Worm (Caenorhabditis elegans): ENCODE data around the gene nspg-13.
A peak's percentile ranks its signal among the peaks of the same experiment; 100 is the strongest.

The nspg-13 gene

ce11 chrX:5255320-5255719, 326 bp downstream of the nspg-13 start:
- TF ChIP-seq T22C8.4 (GFP tag; IDR thresholded peaks at IDR 0.05) (no peak), flt-1 (GFP tag; IDR thresholded peaks at IDR 0.05) (no peak), klf-2 (GFP tag; conservative IDR thresholded peaks at IDR 0.05) (no peak), cog-1 (tag; optimal IDR thresholded peaks at IDR 0.05) (no peak), tab-1 (GFP tag; IDR thresholded peaks at IDR 0.05) (no peak), ztf-29 (GFP tag; IDR thresholded peaks at IDR 0.05) (no peak), med-1 (GFP tag; optimal IDR thresholded peaks at IDR 0.05; ENCODE audit: insufficient read depth) (no peak), ztf-23 (GFP tag; IDR thresholded peaks at IDR 0.05) (no peak), ref-1 (GFP tag; conservative IDR thresholded peaks at IDR 0.05) (no peak)

DNA sequence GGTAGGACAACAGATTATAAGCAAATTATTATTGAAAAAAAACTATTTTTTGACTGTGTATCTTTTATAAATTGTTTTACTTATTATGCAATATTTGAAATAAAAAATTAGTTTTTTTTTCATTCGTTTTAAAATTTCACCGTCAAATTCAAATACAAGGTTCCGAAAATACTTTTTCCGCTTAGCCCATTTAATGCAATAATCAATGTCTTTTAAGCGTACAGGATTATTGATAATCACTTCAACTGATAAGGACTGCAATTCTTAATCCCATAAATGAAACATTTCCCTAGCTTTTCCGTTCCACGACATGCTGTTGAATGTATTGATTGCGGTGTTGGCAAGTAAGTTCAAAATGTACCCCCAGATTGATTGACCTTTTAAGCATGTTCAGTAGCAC, 2.0 kb downstream of the nspg-13 start, which contains the start of gene nspg-12:
TSS of gene nspg-12 (plus strand) at position 301 of the 400 bp plus-strand sequence.
- no peak for TF ChIP-seq klf-2 (GFP tag; conservative IDR thresholded peaks at IDR 0.05)
- TF ChIP-seq T22C8.4 (GFP tag; IDR thresholded peaks at IDR 0.05) = no peak
- no peak for TF ChIP-seq ref-1 (GFP tag; conservative IDR thresholded peaks at IDR 0.05)
- no peak for TF ChIP-seq med-1 (GFP tag; optimal IDR thresholded peaks at IDR 0.05; ENCODE audit: insufficient read depth)
- TF ChIP-seq cog-1 (tag; optimal IDR thresholded peaks at IDR 0.05) = no peak
- no peak for TF ChIP-seq tab-1 (GFP tag; IDR thresholded peaks at IDR 0.05)
- no peak for TF ChIP-seq ztf-29 (GFP tag; IDR thresholded peaks at IDR 0.05)
- TF ChIP-seq flt-1 (GFP tag; IDR thresholded peaks at IDR 0.05) = no peak
- no peak for TF ChIP-seq ztf-23 (GFP tag; IDR thresholded peaks at IDR 0.05)

DNA sequence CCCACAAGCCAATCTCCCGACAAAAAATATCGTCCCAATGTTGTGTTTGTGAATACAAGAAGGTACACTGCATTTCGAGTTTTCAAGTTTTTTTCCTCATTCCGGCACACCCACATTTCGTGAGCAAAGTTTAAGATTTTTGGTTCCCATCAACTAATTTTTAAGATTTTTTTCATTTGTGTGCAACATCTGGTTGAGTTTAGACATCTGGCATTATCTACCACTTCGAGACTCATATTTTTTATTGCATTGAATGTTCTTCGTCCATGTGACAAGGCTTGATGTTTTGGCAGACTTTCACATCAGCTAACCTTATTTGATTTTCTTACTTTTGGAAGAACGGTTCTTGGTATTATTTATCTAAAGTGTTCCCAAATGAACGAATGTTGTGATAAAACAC, 5.4 kb downstream of the nspg-13 start:
- TF ChIP-seq cog-1 (tag; optimal IDR thresholded peaks at IDR 0.05) (no peak), med-1 (GFP tag; optimal IDR thresholded peaks at IDR 0.05; ENCODE audit: insufficient read depth) (no peak), ztf-23 (GFP tag; IDR thresholded peaks at IDR 0.05) (no peak), ref-1 (GFP tag; conservative IDR thresholded peaks at IDR 0.05) (no peak)

DNA sequence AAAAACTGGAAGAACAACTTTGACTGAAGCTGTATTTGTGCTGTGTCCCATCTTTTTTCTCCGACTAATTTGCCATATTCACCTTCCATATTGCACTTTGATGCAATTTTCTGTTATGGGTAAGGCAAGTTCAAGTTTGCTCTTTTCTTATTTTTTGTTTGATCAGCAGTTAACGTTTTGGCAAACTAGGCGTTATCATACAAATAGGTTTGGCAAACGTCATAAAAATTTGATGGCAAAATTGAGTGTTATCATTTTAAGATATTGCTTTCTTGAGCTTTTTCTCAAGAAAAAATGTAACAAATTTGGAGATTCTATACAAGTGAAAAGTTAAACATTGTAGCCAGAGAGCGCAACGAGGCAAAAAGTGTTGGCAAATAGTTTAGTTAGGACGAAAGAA, 7.0 kb downstream of the nspg-13 start:
- TF ChIP-seq T22C8.4 (GFP tag; IDR thresholded peaks at IDR 0.05) = no peak

DNA sequence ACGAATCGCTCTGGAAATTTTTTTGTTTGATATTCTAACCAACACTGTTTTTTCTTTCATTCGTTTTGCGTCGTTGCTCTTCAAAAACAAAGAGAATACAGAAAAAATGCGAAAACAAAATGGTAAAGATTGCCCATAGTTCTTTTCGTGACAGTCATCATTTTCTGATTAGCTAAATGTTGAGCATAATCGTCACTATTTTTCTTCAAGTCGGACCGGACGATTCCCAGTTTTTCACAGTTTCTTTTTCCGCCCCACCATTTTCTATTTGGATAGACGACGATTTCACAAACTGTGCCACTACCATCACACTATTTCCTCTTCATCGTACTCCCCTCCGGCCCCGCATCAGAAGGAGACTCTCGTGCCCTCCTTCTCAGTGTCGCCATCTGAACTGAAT, 8.6 kb downstream of the nspg-13 start:
- no peak for TF ChIP-seq cog-1 (tag; optimal IDR thresholded peaks at IDR 0.05)
- no peak for TF ChIP-seq med-1 (GFP tag; optimal IDR thresholded peaks at IDR 0.05; ENCODE audit: insufficient read depth)
- no peak for TF ChIP-seq tab-1 (GFP tag; IDR thresholded peaks at IDR 0.05)
- TF ChIP-seq ztf-23 (GFP tag; IDR thresholded peaks at IDR 0.05) = no peak
- no peak for TF ChIP-seq ztf-29 (GFP tag; IDR thresholded peaks at IDR 0.05)
- no peak for TF ChIP-seq flt-1 (GFP tag; IDR thresholded peaks at IDR 0.05)
- no peak for TF ChIP-seq ref-1 (GFP tag; conservative IDR thresholded peaks at IDR 0.05)
- no peak for TF ChIP-seq klf-2 (GFP tag; conservative IDR thresholded peaks at IDR 0.05)
- TF ChIP-seq T22C8.4 (GFP tag; IDR thresholded peaks at IDR 0.05) = no peak

- no peak for TF ChIP-seq flt-1 (GFP tag; IDR thresholded peaks at IDR 0.05)
- no peak for TF ChIP-seq med-1 (GFP tag; optimal IDR thresholded peaks at IDR 0.05; ENCODE audit: insufficient read depth)
- no peak for TF ChIP-seq ztf-29 (GFP tag; IDR thresholded peaks at IDR 0.05)
- TF ChIP-seq klf-2 (GFP tag; conservative IDR thresholded peaks at IDR 0.05) = no peak
- TF ChIP-seq T22C8.4 (GFP tag; IDR thresholded peaks at IDR 0.05) = no peak
- TF ChIP-seq tab-1 (GFP tag; IDR thresholded peaks at IDR 0.05) = no peak
- no peak for TF ChIP-seq cog-1 (tag; optimal IDR thresholded peaks at IDR 0.05)
- no peak for TF ChIP-seq ref-1 (GFP tag; conservative IDR thresholded peaks at IDR 0.05)
- no peak for TF ChIP-seq ztf-23 (GFP tag; IDR thresholded peaks at IDR 0.05)
Observed at ce11 chrX:5264026-5264425, 9.0 kb downstream of the nspg-13 start, which contains the start of gene Y34B4A.4. Gene Y34B4A.4, plus strand, starts transcription at chrX:5264326.

- TF ChIP-seq ref-1 (GFP tag; conservative IDR thresholded peaks at IDR 0.05) = no peak
- TF ChIP-seq cog-1 (tag; optimal IDR thresholded peaks at IDR 0.05) = no peak
- no peak for TF ChIP-seq ztf-29 (GFP tag; IDR thresholded peaks at IDR 0.05)
- no peak for TF ChIP-seq flt-1 (GFP tag; IDR thresholded peaks at IDR 0.05)
- TF ChIP-seq med-1 (GFP tag; optimal IDR thresholded peaks at IDR 0.05; ENCODE audit: insufficient read depth) = no peak
- no peak for TF ChIP-seq ztf-23 (GFP tag; IDR thresholded peaks at IDR 0.05)
- no peak for TF ChIP-seq tab-1 (GFP tag; IDR thresholded peaks at IDR 0.05)
- TF ChIP-seq T22C8.4 (GFP tag; IDR thresholded peaks at IDR 0.05) = no peak
- TF ChIP-seq klf-2 (GFP tag; conservative IDR thresholded peaks at IDR 0.05) = no peak
Observed at ce11 chrX:5265356-5265755, 10.4 kb downstream of the nspg-13 start.

DNA sequence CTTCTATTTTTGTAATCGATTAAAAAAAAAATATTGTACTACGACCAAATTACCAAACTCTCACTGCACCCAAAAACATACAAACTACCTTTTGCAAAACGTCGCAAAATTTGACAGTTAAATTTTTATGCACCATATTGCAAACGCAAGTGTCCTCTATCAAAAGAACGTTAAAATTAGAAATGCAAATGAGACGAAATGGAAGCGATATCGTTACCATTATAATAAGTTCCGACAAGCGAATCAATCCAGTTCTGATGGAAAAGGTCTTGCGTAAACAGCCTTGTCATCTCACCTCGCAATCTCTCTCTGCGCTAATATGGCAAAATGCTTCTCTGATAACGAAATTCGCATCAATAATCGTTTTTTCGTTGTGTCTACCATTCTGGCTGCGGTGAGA, 13.1 kb downstream of the nspg-13 start:
- no peak for TF ChIP-seq cog-1 (tag; optimal IDR thresholded peaks at IDR 0.05)
- TF ChIP-seq flt-1 (GFP tag; IDR thresholded peaks at IDR 0.05) = no peak
- no peak for TF ChIP-seq ref-1 (GFP tag; conservative IDR thresholded peaks at IDR 0.05)
- TF ChIP-seq ztf-23 (GFP tag; IDR thresholded peaks at IDR 0.05) = no peak
- no peak for TF ChIP-seq med-1 (GFP tag; optimal IDR thresholded peaks at IDR 0.05; ENCODE audit: insufficient read depth)
- TF ChIP-seq klf-2 (GFP tag; conservative IDR thresholded peaks at IDR 0.05) = no peak
- TF ChIP-seq tab-1 (GFP tag; IDR thresholded peaks at IDR 0.05) = no peak
- no peak for TF ChIP-seq T22C8.4 (GFP tag; IDR thresholded peaks at IDR 0.05)
- TF ChIP-seq ztf-29 (GFP tag; IDR thresholded peaks at IDR 0.05) = no peak

ce11 chrX:5269359-5269758, 14.4 kb downstream of the nspg-13 start:
- no peak for TF ChIP-seq ztf-23 (GFP tag; IDR thresholded peaks at IDR 0.05)

DNA sequence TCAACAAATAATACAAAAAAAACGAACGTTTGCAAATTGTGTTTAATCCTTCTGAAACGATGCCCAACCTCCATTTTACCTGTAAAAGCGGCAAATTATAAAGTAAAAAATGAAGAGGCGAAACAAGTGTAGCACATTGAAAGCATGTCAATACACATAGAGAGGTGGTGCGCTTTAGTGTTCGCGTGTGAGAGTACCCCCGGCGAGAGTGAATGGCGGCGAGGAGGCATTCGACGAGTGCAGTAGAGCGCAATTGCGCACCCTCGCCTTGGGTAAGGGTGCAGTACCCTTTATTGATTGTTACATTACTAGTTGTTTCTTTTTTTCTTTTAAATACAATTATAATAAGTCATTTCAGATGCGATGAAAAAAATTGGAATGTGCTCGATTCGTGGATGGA, 20.2 kb downstream of the nspg-13 start, which contains the start of gene hst-6:
TSS of gene hst-6 (plus strand) at position 353 of the 400 bp plus-strand sequence.
- peak; percentile 66; the same call in 1 of the 2 replicates for TF ChIP-seq ztf-23 (GFP tag; IDR thresholded peaks at IDR 0.05)
- peak; percentile 78 for TF ChIP-seq cog-1 (tag; optimal IDR thresholded peaks at IDR 0.05)
- no peak for TF ChIP-seq klf-2 (GFP tag; conservative IDR thresholded peaks at IDR 0.05)
- peak; percentile 66; the same call in 1 of the 2 replicates for TF ChIP-seq ztf-29 (GFP tag; IDR thresholded peaks at IDR 0.05)
- TF ChIP-seq flt-1 (GFP tag; IDR thresholded peaks at IDR 0.05) = peak; percentile 62

DNA sequence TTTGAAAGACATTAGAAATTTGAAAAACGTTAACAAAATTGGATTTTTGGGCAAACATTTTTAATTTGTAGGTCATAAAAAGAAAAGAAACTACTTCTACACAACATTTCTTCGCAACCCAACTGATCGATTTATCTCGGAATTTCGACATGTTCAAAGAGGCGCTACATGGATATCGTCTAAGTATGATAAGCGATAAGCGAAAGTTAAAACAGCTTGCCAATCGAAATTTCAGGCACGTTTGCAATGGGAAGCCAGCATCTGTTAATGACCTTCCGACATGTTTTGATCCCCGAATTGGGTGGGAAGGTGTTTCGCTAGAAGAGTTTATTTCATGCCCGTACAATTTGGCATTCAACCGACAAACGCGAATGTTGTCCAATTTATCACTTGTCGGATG, 21.8 kb downstream of the nspg-13 start:
- TF ChIP-seq ztf-29 (GFP tag; IDR thresholded peaks at IDR 0.05) (no peak), flt-1 (GFP tag; IDR thresholded peaks at IDR 0.05) (no peak), cog-1 (tag; optimal IDR thresholded peaks at IDR 0.05) (no peak), klf-2 (GFP tag; conservative IDR thresholded peaks at IDR 0.05) (no peak), tab-1 (GFP tag; IDR thresholded peaks at IDR 0.05) (no peak), ztf-23 (GFP tag; IDR thresholded peaks at IDR 0.05) (no peak), T22C8.4 (GFP tag; IDR thresholded peaks at IDR 0.05) (no peak), med-1 (GFP tag; optimal IDR thresholded peaks at IDR 0.05; ENCODE audit: insufficient read depth) (no peak), ref-1 (GFP tag; conservative IDR thresholded peaks at IDR 0.05) (no peak)
